Fruit fly (Drosophila melanogaster): ENCODE measurements around the gene Eip74EF.

Gene Eip74EF

DNA sequence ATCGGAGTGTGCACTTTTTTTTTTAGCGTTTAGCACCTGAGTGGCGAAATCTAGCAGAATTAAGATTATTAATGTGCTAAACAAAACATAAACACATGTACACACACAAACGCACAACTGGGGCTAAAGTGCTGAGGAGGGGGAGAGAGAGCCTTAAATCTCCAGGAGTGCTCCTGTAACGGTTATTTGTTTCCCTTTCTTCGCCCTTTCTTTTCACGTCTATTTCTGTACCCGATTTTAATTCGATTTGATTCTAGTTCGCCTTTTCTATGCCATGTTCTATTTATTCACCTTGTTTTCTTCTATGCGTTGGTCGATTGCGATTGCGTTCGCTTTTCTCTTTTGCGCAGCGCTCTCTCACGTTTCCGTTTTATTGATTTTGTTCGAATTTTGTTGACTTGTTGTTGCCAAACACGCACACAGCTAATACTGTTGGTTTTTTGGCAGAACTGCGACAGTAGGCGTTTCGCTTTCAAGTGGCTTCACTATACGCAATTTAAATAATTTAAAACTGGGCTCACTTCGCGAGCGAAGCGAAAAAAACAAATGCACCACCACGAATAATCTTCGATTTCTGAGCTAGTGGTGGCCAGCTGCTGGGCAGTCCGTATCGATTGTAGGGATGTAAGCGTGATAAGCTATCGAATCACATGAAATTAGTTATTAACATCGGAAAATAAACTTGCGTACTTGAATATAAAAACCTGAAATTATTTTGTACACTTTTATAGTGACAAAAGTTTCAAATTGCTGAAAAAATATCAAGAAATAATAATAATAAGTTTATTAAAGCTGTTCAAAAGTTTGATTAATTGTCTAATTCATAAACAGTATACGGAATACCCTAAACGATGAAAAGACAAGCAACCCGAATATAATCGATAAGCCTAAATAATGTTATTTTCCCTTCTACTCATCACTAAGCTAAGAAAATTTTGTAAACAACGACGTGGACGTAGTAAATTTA lies 34.9 kb upstream of the Eip74EF start, which contains the start of the genes Krn, Ndfip and CG7484 (continued):
- TF ChIP-seq insv (GFP tag; optimal IDR thresholded peaks at IDR 0.05) = peak in 1 of 2 experiments; percentile 71
- peak; percentile 96 for TF ChIP-seq CG9932 (GFP tag; IDR thresholded peaks at IDR 0.05)
- TF ChIP-seq CG18476 (GFP tag; optimal IDR thresholded peaks at IDR 0.05) = peak; percentile 82
- TF ChIP-seq fd102C (GFP tag; optimal IDR thresholded peaks at IDR 0.05) = no peak
- TF ChIP-seq Scr (GFP tag; IDR thresholded peaks at IDR 0.05; ENCODE audit: partially characterized antibody) = peak; percentile 98
- TF ChIP-seq stc (GFP tag; IDR thresholded peaks at IDR 0.05) = peak; percentile 71; the same call in 1 of the 2 replicates
- TF ChIP-seq Dfd (GFP tag; optimal IDR thresholded peaks at IDR 0.05) = peak in 1 of 2 experiments; percentile 57
- peak; percentile 61 for TF ChIP-seq Oaz (GFP tag; IDR thresholded peaks at IDR 0.05)
- peak; percentile 77; the same call in 1 of the 2 replicates for TF ChIP-seq ranshi (GFP tag; IDR thresholded peaks at IDR 0.05)
- TF ChIP-seq D (optimal IDR thresholded peaks at IDR 0.05) = no peak
- TF ChIP-seq D (GFP tag; optimal IDR thresholded peaks at IDR 0.05) = peak; percentile 65
- peak; percentile 47 for TF ChIP-seq NC2α (GFP tag; optimal IDR thresholded peaks at IDR 0.05)
- peak; percentile 83 for TF ChIP-seq pum (GFP tag; optimal IDR thresholded peaks at IDR 0.05)
- peak; percentile 99 for TF ChIP-seq sna (GFP tag; IDR thresholded peaks at IDR 0.05; ENCODE audit: partially characterized antibody)
- TF ChIP-seq zen (tag; optimal IDR thresholded peaks at IDR 0.05) = peak; percentile 91
- TF ChIP-seq crp (GFP tag; optimal IDR thresholded peaks at IDR 0.05) = peak in 1 of 2 experiments; percentile 49
- TF ChIP-seq CG31441 (GFP tag; IDR thresholded peaks at IDR 0.05) = peak; percentile 87
- no peak for TF ChIP-seq CG1792 (GFP tag; optimal IDR thresholded peaks at IDR 0.05)
- no peak for TF ChIP-seq cad (GFP tag; optimal IDR thresholded peaks at IDR 0.05)
- no peak for TF ChIP-seq hth (optimal IDR thresholded peaks at IDR 0.05)
- peak; percentile 67 for TF ChIP-seq Side (GFP tag; optimal IDR thresholded peaks at IDR 0.05)
- TF ChIP-seq corto (GFP tag; optimal IDR thresholded peaks at IDR 0.05) = peak; percentile 61
- 0 out of 2 replicates have a peak, but pooled peaks have one; percentile 38 for TF ChIP-seq CG11696 (GFP tag; IDR thresholded peaks at IDR 0.05)
- peak; percentile 89 for TF ChIP-seq Ssrp (tag; optimal IDR thresholded peaks at IDR 0.05)
- peak; percentile 97 for TF ChIP-seq Doc3 (GFP tag; IDR thresholded peaks at IDR 0.05; ENCODE audit: partially characterized antibody)
- TF ChIP-seq prd (optimal IDR thresholded peaks at IDR 0.05) = no peak
- TF ChIP-seq prd (GFP tag; IDR thresholded peaks at IDR 0.05) = peak; percentile 88
- peak; percentile 86 for TF ChIP-seq PHDP (tag; optimal IDR thresholded peaks at IDR 0.05)
- no peak for TF ChIP-seq Gsc (GFP tag; IDR thresholded peaks at IDR 0.05)
- peak; percentile 87 to 91 for TF ChIP-seq Hr51 (GFP tag; optimal IDR thresholded peaks at IDR 0.05)
- peak; percentile 82 for TF ChIP-seq pho (GFP tag; optimal IDR thresholded peaks at IDR 0.05)
- TF ChIP-seq dpn (GFP tag; optimal IDR thresholded peaks at IDR 0.05) = peak; percentile 85 to 89
- peak; percentile 92 for TF ChIP-seq Bgb (GFP tag; IDR thresholded peaks at IDR 0.05; ENCODE audit: partially characterized antibody)
- peak; percentile 11 for TF ChIP-seq kni (GFP tag; optimal IDR thresholded peaks at IDR 0.05)
- TF ChIP-seq h (optimal IDR thresholded peaks at IDR 0.05) = no peak
- peak; percentile 54 for TF ChIP-seq CG1529 (GFP tag; optimal IDR thresholded peaks at IDR 0.05)
- peak; percentile 73 for TF ChIP-seq wdn (GFP tag; IDR thresholded peaks at IDR 0.05)
- peak; percentile 38 for TF ChIP-seq odd (GFP tag; optimal IDR thresholded peaks at IDR 0.05)
- peak; percentile 75 for TF ChIP-seq CG15011 (GFP tag; optimal IDR thresholded peaks at IDR 0.05)
- TF ChIP-seq sim (GFP tag; IDR thresholded peaks at IDR 0.05) = no peak
- peak; percentile 96 for TF ChIP-seq hb (GFP tag; IDR thresholded peaks at IDR 0.05; ENCODE audit: partially characterized antibody)
- TF ChIP-seq CG4328 (GFP tag; optimal IDR thresholded peaks at IDR 0.05) = peak; percentile 87
- TF ChIP-seq unc-4 (GFP tag; IDR thresholded peaks at IDR 0.05; ENCODE audit: partially characterized antibody) = peak; percentile 96
- TF ChIP-seq yki (optimal IDR thresholded peaks at IDR 0.05) = no peak
- TF ChIP-seq Oli (tag; optimal IDR thresholded peaks at IDR 0.05) = peak; percentile 80
- 0 out of 2 replicates have a peak, but pooled peaks have one; percentile 41 for TF ChIP-seq peb (GFP tag; IDR thresholded peaks at IDR 0.05)
- peak; percentile 68 for TF ChIP-seq CG17186 (GFP tag; optimal IDR thresholded peaks at IDR 0.05)
- peak; percentile 85 for TF ChIP-seq tna (GFP tag; IDR thresholded peaks at IDR 0.05; ENCODE audit: partially characterized antibody)
- no peak for TF ChIP-seq toy (GFP tag; IDR thresholded peaks at IDR 0.05)
